Fruit fly (Drosophila melanogaster): Measurements from ENCODE around the gene CG8028.

CG8028 gene

dm6 chrX:19325729-19326473 lies 45.8 kb upstream of the CG8028 start (continued):
- TF ChIP-seq CG34376 (GFP tag; optimal IDR thresholded peaks at IDR 0.05) (no peak), tx (GFP tag; optimal IDR thresholded peaks at IDR 0.05) (no peak), CG5245 (GFP tag; optimal IDR thresholded peaks at IDR 0.05) (peak; percentile 14), Abd-B (GFP tag; optimal IDR thresholded peaks at IDR 0.05) (no peak), Ets97D (GFP tag; optimal IDR thresholded peaks at IDR 0.05) (no peak), CG14014 (GFP tag; IDR thresholded peaks at IDR 0.05) (no peak), CG10543 (GFP tag; optimal IDR thresholded peaks at IDR 0.05) (no peak), klu (GFP tag; IDR thresholded peaks at IDR 0.05) (no peak), Hr51 (GFP tag; optimal IDR thresholded peaks at IDR 0.05) (peak in 1 of 2 experiments; percentile 6), z (GFP tag; IDR thresholded peaks at IDR 0.05) (no peak), MBD-R2 (GFP tag; IDR thresholded peaks at IDR 0.05) (no peak), YL-1 (GFP tag; optimal IDR thresholded peaks at IDR 0.05) (no peak), PHDP (tag; optimal IDR thresholded peaks at IDR 0.05) (no peak), Hr78 (GFP tag; optimal IDR thresholded peaks at IDR 0.05) (no peak), CG3163 (GFP tag; optimal IDR thresholded peaks at IDR 0.05) (no peak), Dp (GFP tag; optimal IDR thresholded peaks at IDR 0.05) (no peak), unc-4 (GFP tag; IDR thresholded peaks at IDR 0.05; ENCODE audit: partially characterized antibody) (no peak), pros (GFP tag; optimal IDR thresholded peaks at IDR 0.05) (no peak), CG8924 (tag; optimal IDR thresholded peaks at IDR 0.05) (no peak), Awh (GFP tag; IDR thresholded peaks at IDR 0.05) (no peak), CG9932 (GFP tag; IDR thresholded peaks at IDR 0.05) (no peak), phol (tag; optimal IDR thresholded peaks at IDR 0.05) (peak; percentile 16), Hr3 (GFP tag; optimal IDR thresholded peaks at IDR 0.05) (no peak), CG11085 (GFP tag; IDR thresholded peaks at IDR 0.05) (no peak), schlank (tag; optimal IDR thresholded peaks at IDR 0.05) (no peak), tap (tag; optimal IDR thresholded peaks at IDR 0.05) (no peak), pho (GFP tag; optimal IDR thresholded peaks at IDR 0.05) (no peak), CG1647 (GFP tag; optimal IDR thresholded peaks at IDR 0.05) (no peak), her (GFP tag; optimal IDR thresholded peaks at IDR 0.05) (no peak), Dek (tag; optimal IDR thresholded peaks at IDR 0.05) (no peak), sna (GFP tag; IDR thresholded peaks at IDR 0.05; ENCODE audit: partially characterized antibody) (no peak), CG1024 (GFP tag; IDR thresholded peaks at IDR 0.05) (no peak), CG2199 (GFP tag; IDR thresholded peaks at IDR 0.05) (peak; percentile 69; the same call in 2 of the 3 replicates), ap (GFP tag; IDR thresholded peaks at IDR 0.05) (no peak), CG11247 (GFP tag; IDR thresholded peaks at IDR 0.05) (no peak), hb (GFP tag; IDR thresholded peaks at IDR 0.05; ENCODE audit: partially characterized antibody) (no peak), HLHmδ (GFP tag; optimal IDR thresholded peaks at IDR 0.05) (no peak), Six4 (GFP tag; optimal IDR thresholded peaks at IDR 0.05) (no peak), D19B (GFP tag; optimal IDR thresholded peaks at IDR 0.05) (no peak), MESR4 (GFP tag; optimal IDR thresholded peaks at IDR 0.05) (no peak), zen (tag; optimal IDR thresholded peaks at IDR 0.05) (peak; percentile 71), dysf (GFP tag; IDR thresholded peaks at IDR 0.05) (no peak), nerfin-2 (GFP tag; IDR thresholded peaks at IDR 0.05; ENCODE audit: partially characterized antibody) (no peak), CG2712 (tag; optimal IDR thresholded peaks at IDR 0.05) (no peak), esg (GFP tag; conservative IDR thresholded peaks at IDR 0.05) (no peak), mam (GFP tag; optimal IDR thresholded peaks at IDR 0.05) (no peak), CG8089 (GFP tag; optimal IDR thresholded peaks at IDR 0.05) (no peak), CG4424 (GFP tag; optimal IDR thresholded peaks at IDR 0.05) (no peak), dpn (GFP tag; optimal IDR thresholded peaks at IDR 0.05) (no peak), Antp (GFP tag; optimal IDR thresholded peaks at IDR 0.05) (no peak)
